ENCODE assay signal across 1 fruit fly cellular context in genomic region chrX:452716-453115, dm6.
TF ChIP-seq lines count a peak whose summit lies in the region.

No protein-coding gene starts in this region.

TF ChIP-seq in whole organism, prepupa, 60 proteins besides CTCF, POLR2A, EP300 and RAD21 (continued from another document):
- TF ChIP-seq achi (GFP tag; optimal IDR thresholded peaks at IDR 0.05; lab: Kevin White, UChicago): peak; percentile 22
- TF ChIP-seq Hr4 (GFP tag; optimal IDR thresholded peaks at IDR 0.05; lab: Kevin White, UChicago): no peak
- no peak for TF ChIP-seq acj6 (GFP tag; optimal IDR thresholded peaks at IDR 0.05; lab: Kevin White, UChicago)
- peak; percentile 54 for TF ChIP-seq Ets96B (tag; optimal IDR thresholded peaks at IDR 0.05; lab: Kevin White, UChicago)
- TF ChIP-seq Blimp-1 (GFP tag; optimal IDR thresholded peaks at IDR 0.05; lab: Kevin White, UChicago): no peak
- TF ChIP-seq ss (GFP tag; optimal IDR thresholded peaks at IDR 0.05; lab: Kevin White, UChicago): peak; percentile 42 to 47
- no peak for TF ChIP-seq topi (GFP tag; optimal IDR thresholded peaks at IDR 0.05; lab: Kevin White, UChicago)
- TF ChIP-seq dac (GFP tag; optimal IDR thresholded peaks at IDR 0.05; lab: Kevin White, UChicago): no peak
- TF ChIP-seq Sox15 (GFP tag; optimal IDR thresholded peaks at IDR 0.05; lab: Kevin White, UChicago): no peak
- TF ChIP-seq CG32006 (GFP tag; optimal IDR thresholded peaks at IDR 0.05; lab: Kevin White, UChicago): no peak
- no peak for TF ChIP-seq CG6854 (GFP tag; optimal IDR thresholded peaks at IDR 0.05; lab: Kevin White, UChicago)
- no peak for TF ChIP-seq Smox (GFP tag; optimal IDR thresholded peaks at IDR 0.05; lab: Kevin White, UChicago)
- no peak for TF ChIP-seq Eip93F (GFP tag; optimal IDR thresholded peaks at IDR 0.05; lab: Kevin White, UChicago)
- peak; percentile 37 for TF ChIP-seq CG1621 (tag; optimal IDR thresholded peaks at IDR 0.05; lab: Kevin White, UChicago)
- no peak for TF ChIP-seq Gug (GFP tag; IDR thresholded peaks at IDR 0.05; lab: Robert Waterston, UW)
- TF ChIP-seq CG34406 (GFP tag; optimal IDR thresholded peaks at IDR 0.05; lab: Kevin White, UChicago): no peak
- TF ChIP-seq cyc (GFP tag; optimal IDR thresholded peaks at IDR 0.05; lab: Kevin White, UChicago): no peak
- peak; percentile 38 for TF ChIP-seq dsx (GFP tag; optimal IDR thresholded peaks at IDR 0.05; lab: Kevin White, UChicago; ENCODE audit: poor library complexity, severe bottlenecking)
- peak; percentile 48 for TF ChIP-seq spab (GFP tag; optimal IDR thresholded peaks at IDR 0.05; lab: Kevin White, UChicago)
